Worm (Caenorhabditis elegans) whole organism, L4/young adult: Measurements from ENCODE around the gene F25B3.4.

Experiments used
- W03F9.2 ChIP-seq: fragments of 150-350 bp; optimal IDR thresholded peaks from 2 replicates; lab custom pipeline; 2014; ENCODE audit warnings: missing biosample characterization, missing genetic modification characterization
- him-1 ChIP-seq: sonication (generic microtip); optimal IDR thresholded peaks from 2 replicates; lab custom pipeline; 2016; ENCODE audit warnings: missing genotype, missing genetic modification reagents, missing genetic modification characterization, missing compliant biosample characterization

DNA sequence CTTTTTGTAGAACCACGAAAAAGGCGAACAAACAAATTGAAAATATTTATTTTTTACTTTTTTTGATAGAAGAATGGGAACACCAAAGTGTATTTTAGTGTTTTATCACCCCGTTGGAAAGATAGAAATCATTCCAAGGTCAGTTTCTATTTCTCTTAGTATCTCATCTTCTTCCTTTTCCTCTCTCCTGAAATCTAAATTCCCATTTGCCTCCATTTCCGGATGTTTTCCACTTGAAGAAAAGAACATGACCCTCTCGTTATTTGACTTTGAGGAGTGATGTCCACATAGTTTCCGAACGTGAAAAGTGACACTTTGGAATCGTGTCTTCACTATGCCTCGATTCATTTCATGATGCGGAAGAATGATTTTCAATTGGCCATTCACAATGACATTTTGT lies 19.0 kb upstream of the F25B3.4 start:
- TF ChIP-seq him-1 (tag; lab: Kevin White, UChicago), result no peak
- no peak for TF ChIP-seq W03F9.2
